Fruit fly (Drosophila melanogaster) S2 (cell line): ENCODE results near the gene CG6843.

ENCODE experiments used
- CG8478 ChIP-seq: fragments of >200 bp; optimal IDR thresholded peaks from 2 replicates; lab custom pipeline; 2018
- CTCF ChIP-seq, 2 experiments: fragments of >200 bp; optimal IDR thresholded peaks; 2 replicates each; lab custom pipeline; 2018

- no peak for TF ChIP-seq CTCF (optimal IDR thresholded peaks at IDR 0.05; lab: Kevin White, UChicago)
- no peak for TF ChIP-seq CG8478 (lab: Kevin White, UChicago)
These were observed 6.3 kb upstream of the CG6843 start for dm6 chr3L:18895079-18895478.
